Fruit fly (Drosophila melanogaster): ENCODE data around the gene Gr10a.

The Gr10a gene

DNA sequence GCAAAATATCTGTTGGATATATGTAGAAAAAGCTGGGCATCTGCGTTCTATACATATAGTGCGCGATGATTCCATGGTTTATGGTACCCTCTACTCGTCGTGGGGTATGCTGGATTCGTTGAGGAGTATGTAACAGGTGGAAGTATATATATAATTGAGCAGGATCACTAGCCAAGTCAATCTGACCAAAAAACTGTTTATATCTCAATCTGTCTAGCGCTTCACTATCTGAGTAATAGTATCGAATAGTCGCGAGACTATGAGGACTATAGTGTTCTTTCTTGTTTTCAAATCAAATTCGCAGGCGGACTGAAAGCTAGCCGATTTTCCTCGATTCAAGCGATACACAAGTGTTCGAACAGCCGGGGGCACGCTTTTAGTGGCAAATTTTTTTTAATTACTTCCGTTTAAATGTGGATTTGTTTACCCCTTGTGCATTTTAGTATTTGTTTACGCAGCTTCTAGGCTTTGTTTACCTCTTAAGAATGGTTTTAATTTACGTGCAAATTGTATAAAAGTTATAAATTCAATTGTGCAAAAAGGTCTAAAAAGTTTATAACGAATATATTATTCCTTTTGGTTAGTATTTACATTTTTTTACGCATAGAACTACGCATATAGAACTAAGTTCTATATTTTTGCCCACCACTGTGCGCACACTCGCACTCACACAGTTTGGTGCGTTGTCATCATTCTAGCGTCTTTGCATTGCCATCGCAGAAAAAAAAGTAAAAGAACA is 26.4 kb downstream of the Gr10a start (continued):
- peak; percentile 36 for TF ChIP-seq CG18011 (GFP tag; optimal IDR thresholded peaks at IDR 0.05)
- no peak for TF ChIP-seq CG42726 (GFP tag; IDR thresholded peaks at IDR 0.05; ENCODE audit: partially characterized antibody)
- TF ChIP-seq Deaf1 (tag; optimal IDR thresholded peaks at IDR 0.05) = peak; percentile 47
- peak; percentile 68 for TF ChIP-seq ERR (GFP tag; optimal IDR thresholded peaks at IDR 0.05)
- TF ChIP-seq CG8924 (tag; optimal IDR thresholded peaks at IDR 0.05) = peak; percentile 70
- peak in 1 of 3 experiments; percentile 60 for TF ChIP-seq lola (GFP tag; optimal IDR thresholded peaks at IDR 0.05)
- no peak for TF ChIP-seq CG12299 (tag; optimal IDR thresholded peaks at IDR 0.05)
- TF ChIP-seq CG33557 (GFP tag; optimal IDR thresholded peaks at IDR 0.05) = peak; percentile 32
- TF ChIP-seq ems (GFP tag; optimal IDR thresholded peaks at IDR 0.05) = peak; percentile 39
- TF ChIP-seq bbx (GFP tag; IDR thresholded peaks at IDR 0.05; ENCODE audit: partially characterized antibody) = no peak
- peak; percentile 84 for TF ChIP-seq Xrp1 (GFP tag; IDR thresholded peaks at IDR 0.05)
- no peak for TF ChIP-seq Sin3A (optimal IDR thresholded peaks at IDR 0.05)
- peak; percentile 9 for TF ChIP-seq HmgD (GFP tag; optimal IDR thresholded peaks at IDR 0.05)
- peak; percentile 47 for TF ChIP-seq CG3065 (GFP tag; optimal IDR thresholded peaks at IDR 0.05)
- peak; percentile 80 for TF ChIP-seq dmrt99B (tag; optimal IDR thresholded peaks at IDR 0.05)
- TF ChIP-seq corto (GFP tag; optimal IDR thresholded peaks at IDR 0.05) = no peak
- TF ChIP-seq Trl (optimal IDR thresholded peaks at IDR 0.05) = no peak
- TF ChIP-seq Trl (GFP tag; optimal IDR thresholded peaks at IDR 0.05) = peak; percentile 60
- peak; percentile 39 for TF ChIP-seq scrt (GFP tag; optimal IDR thresholded peaks at IDR 0.05)
- TF ChIP-seq prd (optimal IDR thresholded peaks at IDR 0.05) = no peak
- peak; percentile 92 for TF ChIP-seq prd (GFP tag; IDR thresholded peaks at IDR 0.05)
- peak; percentile 70 for TF ChIP-seq CG11085 (GFP tag; IDR thresholded peaks at IDR 0.05)
- TF ChIP-seq Tbp (GFP tag; optimal IDR thresholded peaks at IDR 0.05) = no peak
- peak; percentile 10 for TF ChIP-seq CG3163 (GFP tag; optimal IDR thresholded peaks at IDR 0.05)
- TF ChIP-seq HLH3B (GFP tag; IDR thresholded peaks at IDR 0.05) = peak; percentile 85
- TF ChIP-seq sens (GFP tag) = peak; percentile 95
- peak; percentile 53 for TF ChIP-seq Dad (GFP tag; optimal IDR thresholded peaks at IDR 0.05)
- TF ChIP-seq dmrt11E (tag; optimal IDR thresholded peaks at IDR 0.05) = peak; percentile 55
- TF ChIP-seq abd-A (tag; optimal IDR thresholded peaks at IDR 0.05) = no peak
- TF ChIP-seq CG8478 (optimal IDR thresholded peaks at IDR 0.05) = no peak
- TF ChIP-seq Eip74EF (GFP tag; optimal IDR thresholded peaks at IDR 0.05) = peak in 1 of 2 experiments; percentile 25
- TF ChIP-seq psq (GFP tag; optimal IDR thresholded peaks at IDR 0.05) = no peak
- TF ChIP-seq bigmax (GFP tag; optimal IDR thresholded peaks at IDR 0.05) = no peak
- peak; percentile 42 for TF ChIP-seq disco-r (GFP tag; optimal IDR thresholded peaks at IDR 0.05)
- peak; percentile 86 for TF ChIP-seq NFAT (GFP tag; IDR thresholded peaks at IDR 0.05)
- TF ChIP-seq lab (GFP tag; optimal IDR thresholded peaks at IDR 0.05) = peak; percentile 88
- TF ChIP-seq CG2712 (tag; optimal IDR thresholded peaks at IDR 0.05) = peak; percentile 75
- TF ChIP-seq Elba2 (GFP tag; optimal IDR thresholded peaks at IDR 0.05) = no peak
- no peak for TF ChIP-seq CG10321 (GFP tag; IDR thresholded peaks at IDR 0.05)
- peak; percentile 77 for TF ChIP-seq odd (GFP tag; optimal IDR thresholded peaks at IDR 0.05)
- TF ChIP-seq CG4424 (GFP tag; optimal IDR thresholded peaks at IDR 0.05) = peak; percentile 57
- no peak for TF ChIP-seq luna (GFP tag; optimal IDR thresholded peaks at IDR 0.05)
- peak; percentile 71 for TF ChIP-seq Asciz (GFP tag; optimal IDR thresholded peaks at IDR 0.05)
- TF ChIP-seq CG3281 (GFP tag; optimal IDR thresholded peaks at IDR 0.05) = peak; percentile 83
- TF ChIP-seq Dek (tag; optimal IDR thresholded peaks at IDR 0.05) = peak; percentile 50
- peak; percentile 78 for TF ChIP-seq CG13424 (tag; optimal IDR thresholded peaks at IDR 0.05)
- TF ChIP-seq wek (GFP tag; optimal IDR thresholded peaks at IDR 0.05) = peak; percentile 30
- TF ChIP-seq ttk (GFP tag; IDR thresholded peaks at IDR 0.05) = peak; percentile 82
- TF ChIP-seq Chrac-16 (GFP tag; optimal IDR thresholded peaks at IDR 0.05) = peak; percentile 65
- TF ChIP-seq ken (GFP tag; IDR thresholded peaks at IDR 0.05) = peak; percentile 84
